Worm (Caenorhabditis elegans) whole organism, L1 larva: ENCODE measurements around the gene F39G3.5.

ENCODE experiments used
- elt-2 ChIP-seq: sonication (generic microtip); optimal IDR thresholded peaks from 2 replicates; lab custom pipeline; 2016; ENCODE audit warnings: missing genetic modification characterization, mild to moderate bottlenecking, inconsistent platforms, missing compliant biosample characterization, missing genetic modification reagents
- hlh-17 ChIP-seq: fragments of 200-800 bp; sonication (Bioruptor generic); optimal IDR thresholded peaks from 2 replicates; lab custom pipeline; 2018; ENCODE audit warnings: missing genetic modification characterization, mild to moderate bottlenecking, missing compliant biosample characterization, moderate library complexity, borderline replicate concordance
- lin-15B ChIP-seq: fragments of 150-350 bp; sonication (generic microtip); optimal IDR thresholded peaks from 3 replicates; lab custom pipeline; 2014; ENCODE audit warnings: missing biosample characterization, missing genetic modification characterization
- lin-35 ChIP-seq, 2 experiments: fragments of 150-350 bp; optimal IDR thresholded peaks; 2 replicates each; lab custom pipeline; 2014; ENCODE audit warnings: missing biosample characterization in 2 of 2, missing genetic modification characterization in 2 of 2, missing genetic modification reagents in 2 of 2
- mab-9 ChIP-seq: fragments of 200-800 bp; sonication (Bioruptor generic); IDR thresholded peaks from 2 replicates; pipeline ENCODE4 v1.3.6; 2022; ENCODE audit warnings: missing genetic modification reagents, missing genetic modification characterization, missing compliant biosample characterization
- tlp-1 ChIP-seq: fragments of 150-350 bp; optimal IDR thresholded peaks from 2 replicates; lab custom pipeline; 2014; ENCODE audit warnings: missing biosample characterization, missing genetic modification characterization
- unc-98 ChIP-seq: fragments of 200-800 bp; sonication (Bioruptor generic); IDR thresholded peaks from 2 replicates; pipeline ENCODE4 v1.3.6; 2022; ENCODE audit warnings: missing genetic modification characterization, missing compliant biosample characterization
- vab-15 ChIP-seq: sonication (generic microtip); optimal IDR thresholded peaks from 2 replicates; lab custom pipeline; 2017; ENCODE audit warnings: missing genotype, mild to moderate bottlenecking, missing genetic modification characterization, missing compliant biosample characterization
- ztf-4 ChIP-seq: fragments of 150-350 bp; optimal IDR thresholded peaks from 2 replicates; lab custom pipeline; 2014; ENCODE audit warnings: missing biosample characterization, missing genetic modification characterization

Gene F39G3.5

ce11 chrV:4769633-4770032 is 47.2 kb downstream of the F39G3.5 start, which contains the start of gene C18G1.9:
Gene C18G1.9, minus strand, starts transcription at chrV:4769733.
- TF ChIP-seq unc-98 (GFP tag; lab: Robert Waterston, UW) (no peak), lin-15B (tag; lab: Kevin White, UChicago) (no peak), vab-15 (tag; lab: Kevin White, UChicago) (no peak), hlh-17 (GFP tag; lab: Kevin White, UChicago) (no peak), tlp-1 (tag; lab: Kevin White, UChicago) (no peak), mab-9 (no peak)
- TF ChIP-seq, all 84 proteins: peak for 0

ce11 chrV:4770408-4770947 is 48.1 kb downstream of the F39G3.5 start, which contains the start of gene elt-7:
Gene elt-7, plus strand, starts transcription at chrV:4770670.
- TF ChIP-seq elt-2 (tag; lab: Kevin White, UChicago) (peak; percentile 29), ztf-4 (tag; lab: Kevin White, UChicago) (no peak), lin-35 (GFP tag; optimal IDR thresholded peaks at IDR 0.05; lab: Kevin White, UChicago) (peak in 1 of 2 experiments; percentile 10)
